Worm (Caenorhabditis elegans): ENCODE data around the gene npr-40.
"Not testable (repeated sequence)": the region's sequence is repeated elsewhere in the genome, so short reads cannot be mapped to it uniquely, and the experiment has no call there.

- not testable (repeated sequence) for TF ChIP-seq tbx-2 (tag; optimal IDR thresholded peaks at IDR 0.05); ama-1 (optimal IDR thresholded peaks at IDR 0.05); F16B12.6 (tag; optimal IDR thresholded peaks at IDR 0.05); nhr-237 (tag; optimal IDR thresholded peaks at IDR 0.05); zip-4 (GFP tag; optimal IDR thresholded peaks at IDR 0.05); mdl-1 (tag; optimal IDR thresholded peaks at IDR 0.05); mab-9 (GFP tag; IDR thresholded peaks at IDR 0.05); lir-3 (tag; optimal IDR thresholded peaks at IDR 0.05; ENCODE audit: poor library complexity); pax-3 (tag; optimal IDR thresholded peaks at IDR 0.05); lin-13 (GFP tag; optimal IDR thresholded peaks at IDR 0.05); snpc-4 (tag; optimal IDR thresholded peaks at IDR 0.05); dpl-1 (GFP tag; optimal IDR thresholded peaks at IDR 0.05); egl-27 (tag; optimal IDR thresholded peaks at IDR 0.05)
Observed at ce11 chrX:14966515-14966914, 47.9 kb downstream of the npr-40 start, which contains the start of gene F20D1.22.

Measured in whole organism, L1 larva.